Fruit fly (Drosophila melanogaster): ENCODE results near the gene TwdlZ.

The TwdlZ gene

dm6 chrX:16723203-16724173, 14.5 kb upstream of the TwdlZ start (continued):
- peak; percentile 51 for TF ChIP-seq CG10209 (GFP tag; optimal IDR thresholded peaks at IDR 0.05)
- peak; percentile 88 for TF ChIP-seq CG7556 (GFP tag; optimal IDR thresholded peaks at IDR 0.05)
- TF ChIP-seq Ravus (GFP tag; IDR thresholded peaks at IDR 0.05), result peak; percentile 15; the same call in 1 of the 2 replicates
- TF ChIP-seq hb (GFP tag; IDR thresholded peaks at IDR 0.05; ENCODE audit: partially characterized antibody), result no peak
- TF ChIP-seq Meics (GFP tag; optimal IDR thresholded peaks at IDR 0.05), result peak; percentile 66
- TF ChIP-seq CG3995 (GFP tag; optimal IDR thresholded peaks at IDR 0.05), result no peak
- TF ChIP-seq CG30020 (tag; optimal IDR thresholded peaks at IDR 0.05), result no peak
- peak; percentile 41 to 58 for TF ChIP-seq chif (GFP tag; optimal IDR thresholded peaks at IDR 0.05)
- no peak for TF ChIP-seq CG15073 (GFP tag; optimal IDR thresholded peaks at IDR 0.05)
- TF ChIP-seq Nf-YC (tag; optimal IDR thresholded peaks at IDR 0.05), result peak; percentile 51
- TF ChIP-seq Hand (GFP tag; optimal IDR thresholded peaks at IDR 0.05), result peak; percentile 56
- TF ChIP-seq HHEX (GFP tag; optimal IDR thresholded peaks at IDR 0.05), result peak; percentile 64
- peak; percentile 83 for TF ChIP-seq row (GFP tag; IDR thresholded peaks at IDR 0.05)
- peak; percentile 57 for TF ChIP-seq H2.0 (GFP tag; IDR thresholded peaks at IDR 0.05)
- no peak for TF ChIP-seq CG6765 (GFP tag; optimal IDR thresholded peaks at IDR 0.05)
- TF ChIP-seq CG14014 (GFP tag; IDR thresholded peaks at IDR 0.05), result no peak
- TF ChIP-seq CG13894 (tag; optimal IDR thresholded peaks at IDR 0.05), result no peak
- TF ChIP-seq run (tag; optimal IDR thresholded peaks at IDR 0.05), result peak; percentile 80
- TF ChIP-seq bsh (GFP tag; optimal IDR thresholded peaks at IDR 0.05), result peak in 1 of 2 experiments; percentile 81
- TF ChIP-seq stc (GFP tag; IDR thresholded peaks at IDR 0.05), result peak; percentile 59
- no peak for TF ChIP-seq tll (GFP tag; optimal IDR thresholded peaks at IDR 0.05)
- no peak for TF ChIP-seq CG2129 (GFP tag; IDR thresholded peaks at IDR 0.05; ENCODE audit: partially characterized antibody)
- peak; percentile 38 for TF ChIP-seq CG10543 (GFP tag; optimal IDR thresholded peaks at IDR 0.05)
- TF ChIP-seq HLHmδ (GFP tag; optimal IDR thresholded peaks at IDR 0.05), result no peak
- peak; percentile 83 for TF ChIP-seq NfI (GFP tag; optimal IDR thresholded peaks at IDR 0.05)
- no peak for TF ChIP-seq CG1792 (GFP tag; optimal IDR thresholded peaks at IDR 0.05)
- no peak for TF ChIP-seq Mrtf (GFP tag; IDR thresholded peaks at IDR 0.05)
- no peak for TF ChIP-seq cas (GFP tag; IDR thresholded peaks at IDR 0.05)
- peak; percentile 45 for TF ChIP-seq CG17359 (tag; optimal IDR thresholded peaks at IDR 0.05)
- peak; percentile 34 for TF ChIP-seq ind (GFP tag; optimal IDR thresholded peaks at IDR 0.05)
- TF ChIP-seq ken (GFP tag; IDR thresholded peaks at IDR 0.05), result peak; percentile 49; the same call in 2 of the 3 replicates
- TF ChIP-seq Camta (GFP tag; optimal IDR thresholded peaks at IDR 0.05), result peak; percentile 68
- peak; percentile 37 for TF ChIP-seq CG12104 (GFP tag; optimal IDR thresholded peaks at IDR 0.05)
- TF ChIP-seq CG9932 (GFP tag; IDR thresholded peaks at IDR 0.05), result peak; percentile 66
- TF ChIP-seq Deaf1 (tag; optimal IDR thresholded peaks at IDR 0.05), result peak; percentile 47
- no peak for TF ChIP-seq fru (optimal IDR thresholded peaks at IDR 0.05)
- TF ChIP-seq sisA (GFP tag; IDR thresholded peaks at IDR 0.05), result peak; percentile 56
- TF ChIP-seq Dfd (GFP tag; optimal IDR thresholded peaks at IDR 0.05), result no peak
- no peak for TF ChIP-seq CkIIα-i1 (GFP tag; IDR thresholded peaks at IDR 0.05)
- no peak for TF ChIP-seq jumu (GFP tag; optimal IDR thresholded peaks at IDR 0.05)
- TF ChIP-seq CG34376 (GFP tag; optimal IDR thresholded peaks at IDR 0.05), result no peak
- TF ChIP-seq br (optimal IDR thresholded peaks at IDR 0.05), result no peak
- TF ChIP-seq fd102C (GFP tag; optimal IDR thresholded peaks at IDR 0.05), result no peak
- no peak for TF ChIP-seq CG2199 (GFP tag; IDR thresholded peaks at IDR 0.05)
- no peak for TF ChIP-seq pb (GFP tag; optimal IDR thresholded peaks at IDR 0.05)
- peak; percentile 36; the same call in 1 of the 3 replicates for TF ChIP-seq otp (GFP tag; IDR thresholded peaks at IDR 0.05)
- no peak for TF ChIP-seq CG31365 (tag; optimal IDR thresholded peaks at IDR 0.05)
- no peak for TF ChIP-seq CG8089 (GFP tag; optimal IDR thresholded peaks at IDR 0.05)
- TF ChIP-seq Vsx1 (GFP tag; optimal IDR thresholded peaks at IDR 0.05), result peak; percentile 51

Data from whole organism, embryonic.